Worm (Caenorhabditis elegans) whole organism, L1 larva: Measurements from ENCODE around the gene Y50E8A.1.

Experiments used
- F16B12.6 ChIP-seq: fragments of 150-350 bp; optimal IDR thresholded peaks from 2 replicates; lab custom pipeline; 2014; ENCODE audit warnings: missing biosample characterization, missing genetic modification characterization
- blmp-1 ChIP-seq: fragments of 150-350 bp; optimal IDR thresholded peaks from 2 replicates; lab custom pipeline; 2014; ENCODE audit warnings: missing biosample characterization, missing genetic modification characterization
- efl-3 ChIP-seq: fragments of 200-800 bp; sonication (Bioruptor generic); optimal IDR thresholded peaks from 2 replicates; lab custom pipeline; 2018; ENCODE audit warnings: mild to moderate bottlenecking, missing genetic modification characterization, missing compliant biosample characterization
- elt-2 ChIP-seq: sonication (generic microtip); optimal IDR thresholded peaks from 2 replicates; lab custom pipeline; 2016; ENCODE audit warnings: missing genetic modification characterization, mild to moderate bottlenecking, inconsistent platforms, missing compliant biosample characterization, missing genetic modification reagents
- lin-13 ChIP-seq: fragments of 150-350 bp; optimal IDR thresholded peaks from 2 replicates; lab custom pipeline; 2014; ENCODE audit warnings: missing biosample characterization, missing genetic modification reagents, missing genetic modification characterization
- lin-15B ChIP-seq: fragments of 150-350 bp; sonication (generic microtip); optimal IDR thresholded peaks from 3 replicates; lab custom pipeline; 2014; ENCODE audit warnings: missing biosample characterization, missing genetic modification characterization
- nhr-90 ChIP-seq: sonication (generic microtip); optimal IDR thresholded peaks from 2 replicates; lab custom pipeline; 2016; ENCODE audit warnings: mild to moderate bottlenecking, missing genetic modification characterization, missing compliant biosample characterization; ENCODE audit not compliant: poor library complexity
- rnt-1 ChIP-seq: sonication (generic microtip); optimal IDR thresholded peaks from 2 replicates; lab custom pipeline; 2016; ENCODE audit warnings: mild to moderate bottlenecking, missing genetic modification characterization, moderate library complexity, missing compliant biosample characterization
- snpc-4 ChIP-seq: fragments of 150-350 bp; optimal IDR thresholded peaks from 2 replicates; lab custom pipeline; 2014; ENCODE audit warnings: missing biosample characterization, missing genetic modification characterization
- unc-62 ChIP-seq: fragments of 150-350 bp; optimal IDR thresholded peaks from 2 replicates; lab custom pipeline; 2014; ENCODE audit warnings: missing biosample characterization, missing genetic modification reagents, missing genetic modification characterization

DNA sequence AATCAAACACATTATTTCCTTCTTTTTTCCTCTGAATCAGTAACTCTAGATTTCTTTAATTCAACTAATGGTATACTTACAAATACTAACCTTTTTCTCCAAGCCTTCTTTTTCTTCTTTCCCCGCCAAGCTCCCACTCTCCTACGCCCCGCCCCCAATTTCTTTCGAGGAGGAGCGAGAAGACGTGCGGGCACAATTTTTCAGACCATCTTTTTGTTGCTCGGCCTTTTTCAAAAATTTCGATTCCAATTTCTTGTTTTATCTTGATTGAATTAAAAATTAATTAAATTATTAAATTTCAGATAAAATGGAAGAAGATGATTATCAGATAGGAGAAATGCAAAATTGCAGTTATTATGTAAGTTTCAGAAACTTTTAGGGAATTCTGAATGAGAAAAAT lies 46.7 kb upstream of the Y50E8A.1 start, which contains the start of gene C47E8.3:
- TF ChIP-seq efl-3 (GFP tag; lab: Kevin White, UChicago), result no peak
- TF ChIP-seq unc-62 (GFP tag; lab: Kevin White, UChicago), result no peak
- TF ChIP-seq blmp-1 (tag; lab: Kevin White, UChicago), result no peak
- no peak for TF ChIP-seq nhr-90 (tag; lab: Kevin White, UChicago)
- no peak for TF ChIP-seq elt-2
- TF ChIP-seq snpc-4, result no peak
- TF ChIP-seq lin-15B (tag; lab: Kevin White, UChicago), result no peak
- TF ChIP-seq lin-13 (GFP tag; lab: Kevin White, UChicago), result no peak
- TF ChIP-seq rnt-1, result no peak
- no peak for TF ChIP-seq F16B12.6 (tag; lab: Kevin White, UChicago)
